Fruit fly (Drosophila melanogaster): ENCODE measurements around the gene SNF4Agamma.

SNF4Agamma gene

DNA sequence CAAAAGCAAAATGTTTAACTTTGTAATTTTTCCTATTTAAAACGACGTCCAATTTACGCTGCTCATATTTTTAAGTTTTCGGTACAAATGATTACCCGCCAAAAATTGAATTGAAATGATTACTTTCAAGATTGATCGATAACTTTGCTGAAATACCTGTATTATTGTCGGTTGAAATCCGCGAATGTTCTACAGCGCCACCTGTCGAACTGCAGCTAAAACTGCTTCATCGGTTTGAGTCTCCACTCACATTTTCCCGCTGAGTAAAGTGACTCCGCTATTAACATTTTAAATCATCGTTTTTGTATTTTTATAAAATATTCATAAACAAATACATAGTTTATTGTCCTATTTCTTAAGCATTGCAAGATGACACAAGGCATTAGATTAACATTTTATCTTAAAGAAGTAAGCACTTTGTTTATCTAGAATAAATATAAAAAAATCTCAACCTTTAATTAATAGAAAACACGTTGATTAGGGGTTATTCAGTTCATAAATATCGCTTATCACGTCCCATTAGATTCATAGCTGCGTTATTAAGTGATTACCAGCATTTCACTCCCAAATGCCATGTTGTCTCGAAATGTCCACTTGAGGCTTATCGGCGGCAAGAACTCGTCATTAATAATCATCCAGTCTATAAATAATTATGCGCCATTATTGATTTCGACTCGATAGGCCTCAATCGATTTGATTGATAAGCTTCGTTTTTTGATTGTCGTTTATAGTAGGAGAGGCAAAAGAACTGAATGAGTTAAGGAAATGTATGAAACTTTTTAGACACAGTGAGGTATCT lies 39.3 kb downstream of the SNF4Agamma start (continued):
- TF ChIP-seq CG14710 (tag; optimal IDR thresholded peaks at IDR 0.05) (peak; percentile 38), CG31365 (tag; optimal IDR thresholded peaks at IDR 0.05) (peak; percentile 90), Dek (tag; optimal IDR thresholded peaks at IDR 0.05) (peak; percentile 24), pzg (GFP tag; optimal IDR thresholded peaks at IDR 0.05) (peak; percentile 76), CG11398 (GFP tag; optimal IDR thresholded peaks at IDR 0.05) (no peak), CG2116 (GFP tag; optimal IDR thresholded peaks at IDR 0.05) (peak; percentile 42), CG2678 (tag; optimal IDR thresholded peaks at IDR 0.05) (peak; percentile 51), CG30431 (GFP tag; optimal IDR thresholded peaks at IDR 0.05) (no peak), CG18599 (GFP tag; optimal IDR thresholded peaks at IDR 0.05) (no peak), bbx (GFP tag; IDR thresholded peaks at IDR 0.05; ENCODE audit: partially characterized antibody) (peak; percentile 51), vvl (GFP tag; IDR thresholded peaks at IDR 0.05) (peak; percentile 68), HHEX (GFP tag; optimal IDR thresholded peaks at IDR 0.05) (no peak), grn (GFP tag; optimal IDR thresholded peaks at IDR 0.05) (peak; percentile 90), CG14860 (GFP tag; IDR thresholded peaks at IDR 0.05; ENCODE audit: partially characterized antibody) (0 out of 3 replicates have a peak, but pooled peaks have one; percentile 8), zen2 (GFP tag; IDR thresholded peaks at IDR 0.05; ENCODE audit: partially characterized antibody) (no peak), CG15601 (tag; optimal IDR thresholded peaks at IDR 0.05) (peak; percentile 34), CG10979 (tag; optimal IDR thresholded peaks at IDR 0.05) (peak; percentile 10), knrl (GFP tag; IDR thresholded peaks at IDR 0.05; ENCODE audit: partially characterized antibody) (peak; percentile 32; the same call in 1 of the 3 replicates), CG32532 (GFP tag; IDR thresholded peaks at IDR 0.05) (peak; percentile 43; the same call in 1 of the 2 replicates), tna (GFP tag; IDR thresholded peaks at IDR 0.05; ENCODE audit: partially characterized antibody) (peak; percentile 64), amos (GFP tag; IDR thresholded peaks at IDR 0.05; ENCODE audit: partially characterized antibody) (peak; percentile 48; the same call in 1 of the 2 replicates), Camta (GFP tag; optimal IDR thresholded peaks at IDR 0.05) (no peak), sob (GFP tag; IDR thresholded peaks at IDR 0.05) (peak; percentile 45; the same call in 1 of the 2 replicates), mirr (GFP tag; optimal IDR thresholded peaks at IDR 0.05) (peak; percentile 8), Dp (GFP tag; optimal IDR thresholded peaks at IDR 0.05) (peak; percentile 78), CG3995 (GFP tag; optimal IDR thresholded peaks at IDR 0.05) (peak; percentile 45), CG15011 (GFP tag; optimal IDR thresholded peaks at IDR 0.05) (no peak), hb (GFP tag; IDR thresholded peaks at IDR 0.05; ENCODE audit: partially characterized antibody) (peak; percentile 44; the same call in 1 of the 3 replicates), jumu (GFP tag; optimal IDR thresholded peaks at IDR 0.05) (no peak), CG8290 (GFP tag; optimal IDR thresholded peaks at IDR 0.05) (peak; percentile 57), CG8290 (tag; optimal IDR thresholded peaks at IDR 0.05) (peak in 1 of 2 experiments; percentile 17), Opbp (GFP tag; IDR thresholded peaks at IDR 0.05; ENCODE audit: partially characterized antibody) (peak; percentile 46; the same call in 1 of the 3 replicates), lilli (GFP tag; optimal IDR thresholded peaks at IDR 0.05) (no peak), Nf-YC (tag; optimal IDR thresholded peaks at IDR 0.05) (no peak), Xrp1 (GFP tag; IDR thresholded peaks at IDR 0.05) (peak; percentile 17; the same call in 1 of the 2 replicates), BEAF-32 (GFP tag; optimal IDR thresholded peaks at IDR 0.05) (peak; percentile 23), nau (GFP tag; optimal IDR thresholded peaks at IDR 0.05) (no peak), zfh2 (GFP tag; optimal IDR thresholded peaks at IDR 0.05) (no peak), rib (GFP tag; IDR thresholded peaks at IDR 0.05) (peak; percentile 97), peb (GFP tag; IDR thresholded peaks at IDR 0.05) (no peak), exex (tag; optimal IDR thresholded peaks at IDR 0.05) (peak; percentile 100), CG2199 (GFP tag; IDR thresholded peaks at IDR 0.05) (no peak), lab (GFP tag; optimal IDR thresholded peaks at IDR 0.05) (peak; percentile 12), unc-4 (GFP tag; IDR thresholded peaks at IDR 0.05; ENCODE audit: partially characterized antibody) (peak; percentile 43; the same call in 1 of the 2 replicates), Sry-δ (GFP tag; optimal IDR thresholded peaks at IDR 0.05) (peak; percentile 45), CTCF (GFP tag; optimal IDR thresholded peaks at IDR 0.05) (peak; percentile 97), CG11456 (GFP tag; IDR thresholded peaks at IDR 0.05) (peak; percentile 15; the same call in 1 of the 3 replicates)
